Fruit fly (Drosophila melanogaster): Measurements from ENCODE around the gene Elo68beta.

- TF ChIP-seq CG8478 (optimal IDR thresholded peaks at IDR 0.05) (no peak), CTCF (optimal IDR thresholded peaks at IDR 0.05) (no peak)
Observed at dm6 chr3L:11091943-11092609, 9.4 kb downstream of the Elo68beta start.
